Worm (Caenorhabditis elegans): ENCODE results near the gene irld-24.

irld-24 gene

DNA sequence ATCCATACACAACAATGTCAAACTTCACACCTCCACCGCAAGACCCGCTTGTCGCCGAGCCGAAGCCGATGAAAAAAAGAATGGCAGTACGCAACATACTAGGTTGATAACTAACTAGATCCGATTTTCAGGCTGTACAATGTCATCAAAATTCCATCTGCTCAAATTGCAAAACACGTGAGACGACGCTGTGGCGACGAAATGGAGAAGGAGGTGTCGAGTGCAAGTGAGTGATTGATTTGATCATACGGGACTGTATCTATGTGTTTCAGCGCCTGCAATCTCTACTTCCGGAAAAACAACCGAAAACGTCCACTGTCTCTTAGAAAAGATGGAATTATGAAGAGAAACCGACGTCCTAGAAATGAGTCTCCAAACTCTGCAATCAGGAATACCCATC lies 46.1 kb upstream of the irld-24 start:
- TF ChIP-seq nhr-10 (tag; optimal IDR thresholded peaks at IDR 0.05) (no peak), nhr-21 (tag; optimal IDR thresholded peaks at IDR 0.05) (peak; percentile 9)

DNA sequence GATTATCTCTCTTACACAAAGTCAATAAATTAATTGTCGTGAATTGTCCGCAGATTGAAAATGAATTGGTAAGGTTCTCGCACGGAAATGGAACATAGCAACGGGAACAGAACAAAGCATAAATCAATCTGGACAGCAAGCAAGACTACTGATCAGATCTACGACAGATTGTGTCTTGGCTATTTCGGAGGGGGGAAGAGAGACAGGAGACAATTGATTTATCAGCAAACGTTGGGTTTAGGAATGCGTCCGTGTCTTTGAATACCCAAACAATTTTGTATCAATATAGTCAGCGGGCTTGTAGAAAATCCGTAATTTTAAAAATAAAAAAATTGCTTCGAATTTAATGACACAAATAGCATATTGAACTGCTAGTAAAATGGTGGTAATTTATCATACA lies 45.1 kb upstream of the irld-24 start:
- TF ChIP-seq mab-5 (tag; optimal IDR thresholded peaks at IDR 0.05) (peak; percentile 41), gmeb-1 (tag; optimal IDR thresholded peaks at IDR 0.05) (no peak), lsy-2 (tag; optimal IDR thresholded peaks at IDR 0.05) (peak in 1 of 2 experiments; percentile 27), nhr-21 (tag; optimal IDR thresholded peaks at IDR 0.05) (peak; percentile 83), nhr-10 (tag; optimal IDR thresholded peaks at IDR 0.05) (no peak), C34F6.9 (tag; optimal IDR thresholded peaks at IDR 0.05) (peak; percentile 9), ceh-16 (tag; optimal IDR thresholded peaks at IDR 0.05) (peak; percentile 67), snpc-4 (tag; optimal IDR thresholded peaks at IDR 0.05) (no peak), nhr-23 (tag; optimal IDR thresholded peaks at IDR 0.05) (no peak), sma-3 (GFP tag; optimal IDR thresholded peaks at IDR 0.05) (peak; percentile 62), R02D3.7 (tag; optimal IDR thresholded peaks at IDR 0.05) (no peak), nhr-25 (tag; optimal IDR thresholded peaks at IDR 0.05) (peak; percentile 43), ama-1 (optimal IDR thresholded peaks at IDR 0.05) (no peak), fos-1 (tag; optimal IDR thresholded peaks at IDR 0.05) (peak; percentile 7), sem-4 (tag; optimal IDR thresholded peaks at IDR 0.05) (peak; percentile 38), nhr-11 (tag; optimal IDR thresholded peaks at IDR 0.05) (no peak), Y55F3AM.14 (GFP tag; optimal IDR thresholded peaks at IDR 0.05) (no peak), lin-13 (GFP tag; optimal IDR thresholded peaks at IDR 0.05) (no peak), ztf-4 (tag; optimal IDR thresholded peaks at IDR 0.05) (peak; percentile 37), unc-55 (GFP tag; optimal IDR thresholded peaks at IDR 0.05) (no peak), sma-9 (GFP tag; optimal IDR thresholded peaks at IDR 0.05) (peak; percentile 48), sma-9 (tag; optimal IDR thresholded peaks at IDR 0.05) (no peak), blmp-1 (tag; optimal IDR thresholded peaks at IDR 0.05; ENCODE audit: insufficient read depth) (no peak), nhr-12 (tag; optimal IDR thresholded peaks at IDR 0.05) (no peak), mdl-1 (tag; optimal IDR thresholded peaks at IDR 0.05) (no peak), dmd-4 (tag; optimal IDR thresholded peaks at IDR 0.05) (no peak)

DNA sequence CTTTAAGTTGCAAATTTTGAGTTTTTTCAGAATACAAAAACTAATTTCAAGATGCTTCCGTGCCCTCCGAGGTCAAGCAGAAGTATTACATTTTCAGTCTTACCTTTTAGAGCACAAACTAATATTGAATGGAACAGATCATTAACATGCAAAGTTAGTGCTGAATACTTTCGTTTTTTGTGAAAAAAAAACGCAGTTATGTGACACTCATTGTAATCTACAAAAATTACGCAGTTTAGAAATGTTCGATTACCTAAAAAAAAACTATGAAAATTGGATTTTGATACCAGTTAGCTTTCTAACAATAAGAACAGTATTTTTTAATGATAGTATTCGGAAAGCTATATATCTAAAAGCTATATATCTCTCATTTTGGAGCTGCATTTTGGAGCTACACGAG lies 44.5 kb upstream of the irld-24 start:
- TF ChIP-seq sma-3 (GFP tag; optimal IDR thresholded peaks at IDR 0.05) (no peak), mab-5 (tag; optimal IDR thresholded peaks at IDR 0.05) (no peak), ama-1 (optimal IDR thresholded peaks at IDR 0.05) (no peak), R02D3.7 (tag; optimal IDR thresholded peaks at IDR 0.05) (no peak), lin-39 (tag; optimal IDR thresholded peaks at IDR 0.05) (no peak), ztf-4 (tag; optimal IDR thresholded peaks at IDR 0.05) (no peak), ceh-82 (tag; optimal IDR thresholded peaks at IDR 0.05) (no peak), nhr-25 (tag; optimal IDR thresholded peaks at IDR 0.05) (no peak), unc-55 (GFP tag; optimal IDR thresholded peaks at IDR 0.05) (no peak), crh-2 (tag; optimal IDR thresholded peaks at IDR 0.05) (no peak), egl-27 (tag; optimal IDR thresholded peaks at IDR 0.05) (no peak)

DNA sequence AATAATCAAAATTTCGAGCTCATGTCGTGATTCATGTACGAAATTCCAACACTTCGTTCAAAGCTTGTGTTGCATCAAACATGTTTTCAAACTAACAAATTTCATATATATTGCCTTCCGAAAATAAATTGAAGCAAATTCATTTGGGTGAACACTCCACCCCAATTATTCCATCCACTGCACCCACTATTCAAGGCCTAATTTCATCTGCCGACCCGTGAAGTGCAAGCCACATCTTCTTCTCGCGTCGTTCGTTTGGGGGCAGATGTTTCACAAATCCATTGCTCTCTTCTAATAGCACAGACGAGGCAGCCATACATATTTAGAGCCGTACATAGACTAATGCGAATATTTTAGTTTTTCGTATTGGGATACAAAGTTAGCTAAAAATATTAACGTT lies 42.2 kb upstream of the irld-24 start:
- TF ChIP-seq elt-1 (tag; optimal IDR thresholded peaks at IDR 0.05): no peak
- TF ChIP-seq elt-3 (tag; optimal IDR thresholded peaks at IDR 0.05): no peak

DNA sequence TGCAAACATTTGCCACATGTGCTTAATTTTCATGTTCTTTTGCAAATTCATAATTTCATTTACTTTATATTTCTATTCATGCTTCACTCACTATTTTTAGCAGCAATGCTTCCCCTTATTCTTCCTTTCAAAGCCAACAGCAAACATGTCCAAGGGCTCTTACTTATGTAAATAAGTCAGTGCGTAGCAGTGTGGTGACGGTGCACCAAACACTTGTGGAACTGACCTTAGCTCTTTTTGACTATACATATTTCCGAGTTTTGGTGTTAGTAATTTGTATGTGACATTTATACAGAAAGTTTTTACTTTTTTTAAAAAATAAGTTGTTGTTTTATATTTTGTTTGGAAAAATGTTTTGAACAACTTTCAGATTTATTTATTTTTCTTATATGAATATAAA lies 41.3 kb upstream of the irld-24 start:
- no peak for TF ChIP-seq nhr-23 (tag; optimal IDR thresholded peaks at IDR 0.05)
- TF ChIP-seq Y55F3AM.14 (GFP tag; optimal IDR thresholded peaks at IDR 0.05): no peak
- no peak for TF ChIP-seq lin-39 (tag; optimal IDR thresholded peaks at IDR 0.05)
- no peak for TF ChIP-seq ceh-16 (tag; optimal IDR thresholded peaks at IDR 0.05)

DNA sequence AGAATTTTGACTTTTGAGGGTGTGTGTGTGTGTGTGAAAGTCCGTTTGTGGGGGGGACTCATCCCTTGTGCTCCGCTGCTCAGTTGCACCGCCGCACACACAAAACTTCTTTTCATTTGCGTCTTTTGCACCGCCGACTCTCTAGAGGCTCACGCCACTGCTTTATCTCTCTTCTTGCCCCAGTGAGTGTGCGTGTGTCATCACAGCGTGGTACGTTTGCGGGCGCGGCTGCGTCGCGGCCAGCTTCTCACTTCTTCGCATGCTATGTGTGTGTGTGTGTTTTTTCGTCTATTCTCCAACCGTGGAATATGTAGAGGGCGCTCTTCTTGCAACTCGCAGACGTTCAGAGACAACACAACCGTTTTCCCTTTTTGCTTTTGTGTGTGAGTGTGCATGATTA lies 40.9 kb upstream of the irld-24 start:
- TF ChIP-seq aly-2 (tag; optimal IDR thresholded peaks at IDR 0.05) (no peak), lin-39 (tag; optimal IDR thresholded peaks at IDR 0.05) (no peak), nhr-6 (tag; optimal IDR thresholded peaks at IDR 0.05) (no peak), F13H6.1 (tag; optimal IDR thresholded peaks at IDR 0.05) (peak; percentile 58), unc-39 (tag; optimal IDR thresholded peaks at IDR 0.05) (no peak), elt-1 (tag; optimal IDR thresholded peaks at IDR 0.05) (no peak), sma-3 (GFP tag; optimal IDR thresholded peaks at IDR 0.05) (no peak), peb-1 (tag; optimal IDR thresholded peaks at IDR 0.05) (no peak), egl-27 (tag; optimal IDR thresholded peaks at IDR 0.05) (no peak), unc-62 (GFP tag; optimal IDR thresholded peaks at IDR 0.05) (no peak), blmp-1 (tag; optimal IDR thresholded peaks at IDR 0.05; ENCODE audit: insufficient read depth) (no peak), nhr-129 (tag; optimal IDR thresholded peaks at IDR 0.05) (peak; percentile 74), unc-55 (GFP tag; optimal IDR thresholded peaks at IDR 0.05) (peak; percentile 65), nhr-237 (tag; optimal IDR thresholded peaks at IDR 0.05) (no peak), ztf-11 (tag; optimal IDR thresholded peaks at IDR 0.05) (no peak), ama-1 (optimal IDR thresholded peaks at IDR 0.05) (no peak), ztf-4 (tag; optimal IDR thresholded peaks at IDR 0.05) (no peak), sma-9 (GFP tag; optimal IDR thresholded peaks at IDR 0.05) (peak; percentile 73), sma-9 (tag; optimal IDR thresholded peaks at IDR 0.05) (no peak), Y55F3AM.14 (GFP tag; optimal IDR thresholded peaks at IDR 0.05) (peak; percentile 33), ZK546.5 (tag; optimal IDR thresholded peaks at IDR 0.05) (no peak), nhr-21 (tag; optimal IDR thresholded peaks at IDR 0.05) (no peak), zag-1 (tag; optimal IDR thresholded peaks at IDR 0.05) (peak; percentile 75), nhr-11 (tag; optimal IDR thresholded peaks at IDR 0.05) (no peak)
